Worm (Caenorhabditis elegans): ENCODE measurements around the gene K04A8.1.

DNA sequence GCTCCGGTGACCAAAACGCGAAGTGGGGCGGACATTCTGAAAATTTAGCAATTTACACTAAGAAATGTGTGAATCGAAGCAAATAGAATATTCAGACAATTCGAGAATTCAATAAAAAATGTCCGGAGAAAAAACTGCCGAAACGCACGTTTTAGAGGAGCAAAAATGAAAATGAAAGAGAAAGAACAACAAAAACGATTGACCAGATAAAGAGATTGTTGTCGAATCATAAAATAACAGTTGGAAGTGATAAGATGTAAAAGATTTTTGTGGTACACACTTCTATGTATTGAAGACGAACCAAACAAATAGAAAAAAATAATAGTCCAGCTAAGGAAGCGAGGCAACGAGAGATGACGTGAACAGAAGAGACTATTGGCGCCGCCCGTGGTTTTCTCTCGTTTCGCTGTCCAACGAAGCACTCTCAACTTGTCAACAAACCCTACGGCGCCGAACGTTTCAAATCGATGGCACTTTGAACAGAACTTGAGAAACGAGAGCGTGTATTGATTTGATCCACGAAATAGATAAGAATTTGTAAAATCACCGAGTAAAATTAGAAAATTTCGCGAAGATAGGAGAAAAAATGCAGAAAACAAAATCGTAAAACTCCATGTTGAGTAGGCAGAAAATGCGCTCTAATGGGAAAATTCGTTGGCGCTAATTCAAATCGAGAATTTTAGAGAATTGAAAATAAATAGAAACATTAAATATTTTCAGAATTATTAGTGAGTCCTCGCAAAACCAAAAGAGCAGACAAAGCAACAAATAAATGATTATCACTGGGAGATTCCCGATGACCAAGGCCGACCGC, 49.4 kb upstream of the K04A8.1 start, which contains the start of gene mdh-1:
- TF ChIP-seq egl-27 (tag; optimal IDR thresholded peaks at IDR 0.05) (no peak), ama-1 (optimal IDR thresholded peaks at IDR 0.05) (no peak), F13H6.1 (tag; optimal IDR thresholded peaks at IDR 0.05) (no peak), nhr-11 (tag; optimal IDR thresholded peaks at IDR 0.05) (no peak), fos-1 (tag; optimal IDR thresholded peaks at IDR 0.05) (no peak), dmd-4 (tag; optimal IDR thresholded peaks at IDR 0.05) (no peak), lin-39 (tag; optimal IDR thresholded peaks at IDR 0.05) (no peak), lsy-2 (tag; optimal IDR thresholded peaks at IDR 0.05) (no peak), ztf-11 (tag; optimal IDR thresholded peaks at IDR 0.05) (no peak), zag-1 (tag; optimal IDR thresholded peaks at IDR 0.05) (no peak)

All from whole organism, L2 larva.